Worm (Caenorhabditis elegans): Measurements from ENCODE around the gene F22E5.20.

DNA sequence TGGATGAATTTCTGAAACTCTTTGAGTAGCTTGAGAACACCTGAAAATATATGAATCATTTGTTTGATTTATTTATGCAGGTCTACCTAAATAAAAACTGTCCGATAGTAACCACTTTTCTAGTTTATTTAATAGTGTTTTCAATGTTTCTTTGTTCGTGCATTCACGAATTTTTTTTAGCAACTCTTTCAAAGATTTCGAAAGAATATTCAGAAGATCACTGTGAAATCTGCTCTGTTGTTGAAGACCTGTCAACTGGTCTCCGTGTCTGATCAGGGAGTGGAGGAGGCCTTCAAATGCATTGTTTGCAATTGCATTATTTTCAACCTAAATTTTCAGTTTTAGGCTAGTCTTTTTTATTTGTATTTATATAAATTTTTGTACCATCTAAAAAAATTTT, 36.5 kb upstream of the F22E5.20 start, which contains the start of gene T05A8.1:
- no peak for TF ChIP-seq fkh-10 (GFP tag; optimal IDR thresholded peaks at IDR 0.05)
- no peak for TF ChIP-seq dpl-1 (GFP tag; optimal IDR thresholded peaks at IDR 0.05)
- no peak for TF ChIP-seq nhr-85 (tag)
- TF ChIP-seq aly-2 (tag; optimal IDR thresholded peaks at IDR 0.05), result no peak
- TF ChIP-seq nhr-11 (tag; optimal IDR thresholded peaks at IDR 0.05), result no peak
- no peak for TF ChIP-seq elt-3 (tag; optimal IDR thresholded peaks at IDR 0.05)
- TF ChIP-seq pqm-1 (tag; optimal IDR thresholded peaks at IDR 0.05), result no peak
- TF ChIP-seq vab-15 (tag; optimal IDR thresholded peaks at IDR 0.05), result no peak
- no peak for TF ChIP-seq skn-1 (tag; optimal IDR thresholded peaks at IDR 0.05)
- TF ChIP-seq fos-1 (tag; optimal IDR thresholded peaks at IDR 0.05), result no peak
- TF ChIP-seq grh-1 (GFP tag; IDR thresholded peaks at IDR 0.05), result no peak

Measured in whole organism, L1 larva.